Fruit fly (Drosophila melanogaster) whole organism, prepupa: ENCODE measurements around the gene CG2082.

ENCODE experiments used
- Blimp-1 ChIP-seq: fragments of 200-800 bp; sonication (Bioruptor generic); optimal IDR thresholded peaks from 3 replicates; lab custom pipeline; 2017; ENCODE audit warnings: missing biosample characterization, missing genetic modification characterization, mild to moderate bottlenecking, moderate library complexity, missing genetic modification reagents
- CG10631 ChIP-seq: fragments of 200-800 bp; sonication (Bioruptor generic); optimal IDR thresholded peaks from 2 replicates; lab custom pipeline; 2016; ENCODE audit warnings: missing biosample characterization, missing genetic modification characterization
- CG11294 ChIP-seq: fragments of 200-800 bp; sonication (Bioruptor generic); IDR thresholded peaks from 2 replicates; pipeline ENCODE4 v1.3.6; 2022; ENCODE audit warnings: missing biosample characterization, missing genetic modification characterization
- CG11762 ChIP-seq: fragments of 200-800 bp; sonication (Bioruptor generic); optimal IDR thresholded peaks from 3 replicates; lab custom pipeline; 2016; ENCODE audit warnings: missing biosample characterization, missing genetic modification characterization; ENCODE audit not compliant: insufficient read depth
- CG1621 ChIP-seq: fragments of 200-800 bp; sonication (Bioruptor generic); optimal IDR thresholded peaks from 3 replicates; lab custom pipeline; 2018; ENCODE audit warnings: missing biosample characterization, mild to moderate bottlenecking, missing genetic modification characterization
- CG16779 ChIP-seq: fragments of 200-800 bp; sonication (Bioruptor generic); optimal IDR thresholded peaks from 3 replicates; lab custom pipeline; 2017; ENCODE audit warnings: missing biosample characterization, mild to moderate bottlenecking, missing genetic modification characterization
- CG3032 ChIP-seq: fragments of 200-800 bp; optimal IDR thresholded peaks from 2 replicates; lab custom pipeline; 2019; ENCODE audit warnings: missing biosample characterization, mild to moderate bottlenecking, missing genetic modification characterization, moderate library complexity
- CG32006 ChIP-seq: fragments of 200-800 bp; sonication (Bioruptor generic); optimal IDR thresholded peaks from 3 replicates; lab custom pipeline; 2017; ENCODE audit warnings: missing biosample characterization, mild to moderate bottlenecking, missing genetic modification characterization
- CG34406 ChIP-seq: fragments of 200-800 bp; sonication (Bioruptor generic); optimal IDR thresholded peaks from 3 replicates; lab custom pipeline; 2016; ENCODE audit warnings: missing biosample characterization, missing genetic modification characterization
- CG3919 ChIP-seq: fragments of 200-800 bp; sonication (Bioruptor generic); optimal IDR thresholded peaks from 3 replicates; lab custom pipeline; 2016; ENCODE audit warnings: missing biosample characterization, missing genetic modification characterization
- CG6163 ChIP-seq: fragments of 200-800 bp; sonication (Bioruptor generic); IDR thresholded peaks from 3 replicates; pipeline ENCODE4 v1.3.6; 2022; ENCODE audit warnings: missing biosample characterization, missing genetic modification characterization
- CG6276 ChIP-seq: fragments of 200-800 bp; sonication (Bioruptor generic); optimal IDR thresholded peaks from 2 replicates; lab custom pipeline; 2017; ENCODE audit warnings: missing biosample characterization, mild to moderate bottlenecking, missing genetic modification characterization
- CG6808 ChIP-seq: fragments of 200-800 bp; sonication (Bioruptor generic); optimal IDR thresholded peaks from 3 replicates; lab custom pipeline; 2017; ENCODE audit warnings: missing biosample characterization, missing genetic modification characterization, mild to moderate bottlenecking, moderate library complexity, missing genetic modification reagents
- CG6854 ChIP-seq: fragments of 200-800 bp; sonication (Bioruptor generic); optimal IDR thresholded peaks from 2 replicates; lab custom pipeline; 2017; ENCODE audit warnings: missing biosample characterization, mild to moderate bottlenecking, missing genetic modification characterization
- CG7368 ChIP-seq: fragments of 200-800 bp; sonication (Bioruptor generic); optimal IDR thresholded peaks from 3 replicates; lab custom pipeline; 2016; ENCODE audit warnings: missing biosample characterization, missing genetic modification characterization
- CG8319 ChIP-seq: fragments of 200-800 bp; sonication (Bioruptor generic); optimal IDR thresholded peaks from 3 replicates; lab custom pipeline; 2016; ENCODE audit warnings: missing biosample characterization, missing genetic modification characterization
- CG9139 ChIP-seq: fragments of 200-800 bp; sonication (Bioruptor generic); optimal IDR thresholded peaks from 3 replicates; lab custom pipeline; 2017; ENCODE audit warnings: missing biosample characterization, mild to moderate bottlenecking, missing genetic modification characterization
- Eip78C ChIP-seq: fragments of 200-800 bp; sonication (Bioruptor generic); peaks from one replicate; lab custom pipeline; 2016; ENCODE audit warnings: missing biosample characterization, missing genetic modification characterization
- Eip93F ChIP-seq: fragments of 200-800 bp; sonication (Bioruptor generic); optimal IDR thresholded peaks from 2 replicates; lab custom pipeline; 2016; ENCODE audit warnings: missing biosample characterization, mild to moderate bottlenecking, missing genetic modification characterization
- Ets21C ChIP-seq: fragments of 200-800 bp; sonication (Bioruptor generic); optimal IDR thresholded peaks from 3 replicates; lab custom pipeline; 2016; ENCODE audit warnings: missing biosample characterization, missing genetic modification characterization
- Ets96B ChIP-seq: fragments of 200-800 bp; optimal IDR thresholded peaks from 2 replicates; lab custom pipeline; 2019; ENCODE audit warnings: missing biosample characterization, mild to moderate bottlenecking, missing genetic modification characterization, moderate library complexity
- Gug ChIP-seq: fragments of 200-800 bp; sonication (Bioruptor generic); IDR thresholded peaks from 2 replicates; pipeline ENCODE4 v1.3.6; 2022; ENCODE audit warnings: missing biosample characterization, missing genetic modification characterization
- Hr38 ChIP-seq: sonication (Bioruptor generic); optimal IDR thresholded peaks from 2 replicates; lab custom pipeline; 2016; ENCODE audit warnings: missing biosample characterization, missing genetic modification characterization
- Hr4 ChIP-seq: fragments of 200-800 bp; sonication (Bioruptor generic); optimal IDR thresholded peaks from 3 replicates; lab custom pipeline; 2016; ENCODE audit warnings: missing biosample characterization, missing genetic modification characterization
- Met ChIP-seq: fragments of 200-800 bp; sonication (Bioruptor generic); optimal IDR thresholded peaks from 3 replicates; lab custom pipeline; 2016; ENCODE audit warnings: missing biosample characterization, missing genetic modification characterization
- OdsH ChIP-seq: fragments of 200-800 bp; sonication (Bioruptor generic); optimal IDR thresholded peaks from 3 replicates; lab custom pipeline; 2016; ENCODE audit warnings: missing biosample characterization, missing genetic modification characterization
- Smox ChIP-seq: fragments of 200-800 bp; sonication (Bioruptor generic); optimal IDR thresholded peaks from 3 replicates; lab custom pipeline; 2016; ENCODE audit warnings: missing biosample characterization, missing genetic modification characterization
- Sox102F ChIP-seq: fragments of 200-800 bp; sonication (Bioruptor generic); optimal IDR thresholded peaks from 2 replicates; lab custom pipeline; 2016; ENCODE audit warnings: missing biosample characterization, mild to moderate bottlenecking, missing genetic modification characterization
- Sox14 ChIP-seq: fragments of 200-800 bp; sonication (Bioruptor generic); optimal IDR thresholded peaks from 3 replicates; lab custom pipeline; 2016; ENCODE audit warnings: missing biosample characterization, missing genetic modification characterization
- Sox15 ChIP-seq: fragments of 200-800 bp; sonication (Bioruptor generic); optimal IDR thresholded peaks from 3 replicates; lab custom pipeline; 2016; ENCODE audit warnings: missing biosample characterization, missing genetic modification characterization
- achi ChIP-seq: fragments of 200-800 bp; sonication (Bioruptor generic); optimal IDR thresholded peaks from 3 replicates; lab custom pipeline; 2016; ENCODE audit warnings: missing biosample characterization, missing genetic modification characterization
- cyc ChIP-seq: fragments of 200-800 bp; sonication (Bioruptor generic); optimal IDR thresholded peaks from 3 replicates; lab custom pipeline; 2016; ENCODE audit warnings: missing biosample characterization, missing genetic modification characterization
- eg ChIP-seq: fragments of 200-800 bp; sonication (Bioruptor generic); IDR thresholded peaks from 3 replicates; pipeline ENCODE4 v1.3.6; 2022; ENCODE audit warnings: missing biosample characterization, missing genetic modification characterization
- esn ChIP-seq: fragments of 200-800 bp; sonication (Bioruptor generic); optimal IDR thresholded peaks from 2 replicates; lab custom pipeline; 2016; ENCODE audit warnings: missing biosample characterization, mild to moderate bottlenecking, missing genetic modification characterization, moderate library complexity
- fd59A ChIP-seq: fragments of 200-800 bp; sonication (Bioruptor generic); optimal IDR thresholded peaks from 2 replicates; lab custom pipeline; 2017; ENCODE audit warnings: missing biosample characterization, mild to moderate bottlenecking, missing genetic modification characterization, missing genetic modification reagents
- fd85E ChIP-seq: fragments of 200-800 bp; sonication (Bioruptor generic); optimal IDR thresholded peaks from 3 replicates; lab custom pipeline; 2016; ENCODE audit warnings: missing biosample characterization, missing genetic modification characterization
- lz ChIP-seq: fragments of 200-800 bp; sonication (Bioruptor generic); optimal IDR thresholded peaks from 3 replicates; lab custom pipeline; 2016; ENCODE audit warnings: missing biosample characterization, missing genetic modification characterization
- net ChIP-seq: fragments of 200-800 bp; sonication (Bioruptor generic); optimal IDR thresholded peaks from 3 replicates; lab custom pipeline; 2016; ENCODE audit warnings: missing biosample characterization, missing genetic modification characterization
- salr ChIP-seq, 2 experiments: fragments of 200-800 bp; sonication (Bioruptor generic); optimal IDR thresholded peaks; 3 replicates each; lab custom pipeline; 2016 to 2018; ENCODE audit warnings: missing biosample characterization in 2 of 2, missing genetic modification characterization in 2 of 2, mild to moderate bottlenecking in 1 of 2
- spab ChIP-seq: fragments of 200-800 bp; sonication (Bioruptor generic); optimal IDR thresholded peaks from 2 replicates; lab custom pipeline; 2017; ENCODE audit warnings: missing biosample characterization, mild to moderate bottlenecking, missing genetic modification characterization, missing genetic modification reagents
- topi ChIP-seq: fragments of 200-800 bp; sonication (Bioruptor generic); optimal IDR thresholded peaks from 3 replicates; lab custom pipeline; 2016; ENCODE audit warnings: missing biosample characterization, missing genetic modification characterization

Gene CG2082

dm6 chr3R:5789025-5789953, 8.4 kb upstream of the CG2082 start, which contains the start of the genes Hat1 and Rpn5 (continued):
- TF ChIP-seq salr (GFP tag; optimal IDR thresholded peaks at IDR 0.05; lab: Kevin White, UChicago) (peak; percentile 55 to 92), Sox102F (GFP tag; lab: Kevin White, UChicago) (peak; percentile 87), fd85E (GFP tag; lab: Kevin White, UChicago) (peak; percentile 72), CG11762 (peak; percentile 68), Sox15 (peak; percentile 83), Eip93F (GFP tag; lab: Kevin White, UChicago) (no peak), CG7368 (GFP tag; lab: Kevin White, UChicago) (peak; percentile 74), CG32006 (GFP tag; lab: Kevin White, UChicago) (peak; percentile 85), achi (GFP tag; lab: Kevin White, UChicago) (peak; percentile 94), CG9139 (GFP tag; lab: Kevin White, UChicago) (peak; percentile 8), Eip78C (GFP tag; lab: Kevin White, UChicago) (peak; percentile 94), Hr4 (GFP tag; lab: Kevin White, UChicago) (peak; percentile 89), Met (GFP tag; lab: Kevin White, UChicago) (peak; percentile 87), CG8319 (GFP tag; lab: Kevin White, UChicago) (peak; percentile 72), CG3032 (tag; lab: Kevin White, UChicago) (peak; percentile 67), topi (GFP tag; lab: Kevin White, UChicago) (peak; percentile 91), CG6163 (GFP tag; lab: Robert Waterston, UW) (0 out of 3 replicates have a peak, but pooled peaks have one; percentile 23), CG16779 (tag; lab: Kevin White, UChicago) (no peak), Ets21C (GFP tag; lab: Kevin White, UChicago) (peak; percentile 90), CG3919 (GFP tag; lab: Kevin White, UChicago) (peak; percentile 86), net (GFP tag; lab: Kevin White, UChicago) (peak; percentile 67), CG1621 (tag; lab: Kevin White, UChicago) (peak; percentile 7), fd59A (GFP tag; lab: Kevin White, UChicago) (peak; percentile 71), Hr38 (GFP tag; lab: Kevin White, UChicago) (peak; percentile 30), CG10631 (GFP tag; lab: Kevin White, UChicago) (peak; percentile 92), lz (GFP tag; lab: Kevin White, UChicago) (peak; percentile 92), Ets96B (tag; lab: Kevin White, UChicago) (peak; percentile 60), esn (GFP tag; lab: Kevin White, UChicago) (peak; percentile 92), spab (peak; percentile 46), Sox14 (peak; percentile 91), Gug (GFP tag; lab: Robert Waterston, UW) (peak; percentile 59), CG6854 (GFP tag; lab: Kevin White, UChicago) (no peak), Smox (GFP tag; lab: Kevin White, UChicago) (peak; percentile 89), CG11294 (GFP tag; lab: Robert Waterston, UW) (peak; percentile 52; the same call in 1 of the 2 replicates), cyc (GFP tag; lab: Kevin White, UChicago) (peak; percentile 92), eg (GFP tag; lab: Robert Waterston, UW) (peak; percentile 61; the same call in 2 of the 3 replicates), CG34406 (GFP tag; lab: Kevin White, UChicago) (peak; percentile 76), Blimp-1 (peak; percentile 59)

- TF ChIP-seq OdsH (GFP tag; lab: Kevin White, UChicago) (no peak), CG1621 (tag; lab: Kevin White, UChicago) (no peak), topi (GFP tag; lab: Kevin White, UChicago) (no peak), Ets96B (tag; lab: Kevin White, UChicago) (no peak), CG34406 (GFP tag; lab: Kevin White, UChicago) (no peak), CG6276 (GFP tag; lab: Kevin White, UChicago) (no peak), CG6163 (GFP tag; lab: Robert Waterston, UW) (no peak), CG6808 (GFP tag; lab: Kevin White, UChicago) (no peak), net (GFP tag; lab: Kevin White, UChicago) (no peak)
Measured at dm6 chr3R:5781462-5781861, 586 bp upstream of the CG2082 start, which contains the start of gene kat-60L1. Gene kat-60L1, plus strand, starts transcription at chr3R:5781762.
